Worm (Caenorhabditis elegans): ENCODE measurements around the gene F52E1.3.

F52E1.3 gene

ce11 chrV:8348959-8349389 is 45.6 kb upstream of the F52E1.3 start (continued):
- TF ChIP-seq die-1 (tag; optimal IDR thresholded peaks at IDR 0.05), result peak; percentile 55
- TF ChIP-seq cebp-1 (GFP tag; IDR thresholded peaks at IDR 0.05), result no peak
- peak; percentile 76 for TF ChIP-seq cebp-1 (tag; optimal IDR thresholded peaks at IDR 0.05)
- TF ChIP-seq F10E7.11 (tag; optimal IDR thresholded peaks at IDR 0.05), result peak; percentile 55
- peak; percentile 19 for TF ChIP-seq efl-1 (GFP tag; optimal IDR thresholded peaks at IDR 0.05)
- TF ChIP-seq let-526 (GFP tag; IDR thresholded peaks at IDR 0.05), result 0 out of 2 replicates have a peak, but pooled peaks have one; percentile 12
- TF ChIP-seq hrde-1 (tag; optimal IDR thresholded peaks at IDR 0.05; ENCODE audit: borderline replicate concordance), result peak; percentile 89
- TF ChIP-seq ama-1 (optimal IDR thresholded peaks at IDR 0.05), result peak; percentile 95
- TF ChIP-seq ama-1 (GFP tag; optimal IDR thresholded peaks at IDR 0.05), result peak; percentile 30 to 43
- no peak for TF ChIP-seq hlh-26 (GFP tag; conservative IDR thresholded peaks at IDR 0.05)
- no peak for TF ChIP-seq ceh-79 (tag; optimal IDR thresholded peaks at IDR 0.05)
- TF ChIP-seq mel-28 (tag; optimal IDR thresholded peaks at IDR 0.05; ENCODE audit: borderline replicate concordance), result no peak
- peak; percentile 15 for TF ChIP-seq ztf-3 (GFP tag; optimal IDR thresholded peaks at IDR 0.05)
- TF ChIP-seq atf-7 (tag; optimal IDR thresholded peaks at IDR 0.05), result peak; percentile 65
- TF ChIP-seq madf-6 (GFP tag; IDR thresholded peaks at IDR 0.05), result peak; percentile 93
- peak; percentile 98 for TF ChIP-seq snpc-1.3 (tag; optimal IDR thresholded peaks at IDR 0.05; ENCODE audit: insufficient read depth)
- peak; percentile 85 for TF ChIP-seq Y53G8AR.9 (GFP tag; conservative IDR thresholded peaks at IDR 0.05)
- TF ChIP-seq nhr-120 (GFP tag; IDR thresholded peaks at IDR 0.05), result no peak
- TF ChIP-seq aptf-3 (GFP tag; IDR thresholded peaks at IDR 0.05), result peak; percentile 61; the same call in 1 of the 2 replicates
- TF ChIP-seq Y79H2A.3 (GFP tag; conservative IDR thresholded peaks at IDR 0.05), result no peak
- peak; percentile 54 for TF ChIP-seq lin-26 (GFP tag; IDR thresholded peaks at IDR 0.05)
- TF ChIP-seq snpc-4 (GFP tag; optimal IDR thresholded peaks at IDR 0.05), result peak; percentile 100
- TF ChIP-seq snpc-4 (tag; optimal IDR thresholded peaks at IDR 0.05), result peak; percentile 99 to 100 (median 100)
- peak; percentile 27 for TF ChIP-seq F22D6.2 (tag; optimal IDR thresholded peaks at IDR 0.05)
- peak; percentile 99 for TF ChIP-seq him-1 (tag; optimal IDR thresholded peaks at IDR 0.05)
- TF ChIP-seq mxl-1 (tag; optimal IDR thresholded peaks at IDR 0.05), result no peak
- peak; percentile 65 for TF ChIP-seq gei-17 (GFP tag; optimal IDR thresholded peaks at IDR 0.05)
- TF ChIP-seq ZK185.1 (tag; optimal IDR thresholded peaks at IDR 0.05; ENCODE audit: poor library complexity, severe bottlenecking), result peak; percentile 70
- TF ChIP-seq hsf-1 (GFP tag; IDR thresholded peaks at IDR 0.05), result peak; percentile 89
- peak; percentile 95; the same call in 1 of the 2 replicates for TF ChIP-seq attf-6 (GFP tag; IDR thresholded peaks at IDR 0.05)
- no peak for TF ChIP-seq F57C9.4 (tag; optimal IDR thresholded peaks at IDR 0.05)
- no peak for TF ChIP-seq unc-62 (GFP tag; optimal IDR thresholded peaks at IDR 0.05)
- TF ChIP-seq ceh-40 (GFP tag; IDR thresholded peaks at IDR 0.05), result no peak
- no peak for TF ChIP-seq lag-1 (GFP tag; IDR thresholded peaks at IDR 0.05)
- TF ChIP-seq rpc-1 (optimal IDR thresholded peaks at IDR 0.05), result peak; percentile 10
- TF ChIP-seq rpc-1 (tag; optimal IDR thresholded peaks at IDR 0.05), result peak; percentile 18
- TF ChIP-seq rec-8 (tag; optimal IDR thresholded peaks at IDR 0.05), result peak in 1 of 2 experiments; percentile 78
- no peak for TF ChIP-seq pha-4 (tag; optimal IDR thresholded peaks at IDR 0.05)
- TF ChIP-seq madf-8 (GFP tag; conservative IDR thresholded peaks at IDR 0.05), result peak; percentile 66
- 0 out of 2 replicates have a peak, but pooled peaks have one; percentile 10 for TF ChIP-seq lir-1 (GFP tag; conservative IDR thresholded peaks at IDR 0.05)
- no peak for TF ChIP-seq zfh-2 (GFP tag; conservative IDR thresholded peaks at IDR 0.05)
- no peak for TF ChIP-seq nfya-2 (GFP tag; IDR thresholded peaks at IDR 0.05)
- TF ChIP-seq aptf-2 (GFP tag; conservative IDR thresholded peaks at IDR 0.05), result peak; percentile 92
- peak; percentile 99 for TF ChIP-seq snpc-3.4 (tag; optimal IDR thresholded peaks at IDR 0.05)
- TF ChIP-seq attf-5 (GFP tag; optimal IDR thresholded peaks at IDR 0.05), result peak; percentile 46
- TF ChIP-seq ztf-6 (GFP tag; IDR thresholded peaks at IDR 0.05), result no peak
- TF ChIP-seq F52B5.7 (tag; optimal IDR thresholded peaks at IDR 0.05), result peak; percentile 46
- TF ChIP-seq Y56A3A.18 (GFP tag; IDR thresholded peaks at IDR 0.05), result peak; percentile 89
- TF ChIP-seq tbx-9 (tag; optimal IDR thresholded peaks at IDR 0.05; ENCODE audit: borderline replicate concordance), result no peak
